Worm (Caenorhabditis elegans) whole organism, L3 larva: ENCODE data around the gene T21B4.15.

Source experiments
- R02D3.7 ChIP-seq: fragments of 150-350 bp; optimal IDR thresholded peaks from 2 replicates; lab custom pipeline; 2014; ENCODE audit warnings: missing biosample characterization, missing genetic modification characterization
- aly-2 ChIP-seq: fragments of 150-350 bp; optimal IDR thresholded peaks from 2 replicates; lab custom pipeline; 2014; ENCODE audit warnings: missing biosample characterization, missing genetic modification characterization
- ama-1 ChIP-seq: fragments of 150-350 bp; optimal IDR thresholded peaks from 2 replicates; lab custom pipeline; 2018
- ceh-16 ChIP-seq: sonication (generic microtip); optimal IDR thresholded peaks from 2 replicates; lab custom pipeline; 2017; ENCODE audit warnings: missing biosample characterization, missing genetic modification characterization
- ceh-28 ChIP-seq: fragments of 150-350 bp; optimal IDR thresholded peaks from 2 replicates; lab custom pipeline; 2014; ENCODE audit warnings: missing biosample characterization, missing genetic modification reagents, missing genetic modification characterization
- ceh-9 ChIP-seq: sonication (generic microtip); optimal IDR thresholded peaks from 2 replicates; lab custom pipeline; 2018; ENCODE audit warnings: missing biosample characterization, missing genetic modification characterization
- daf-12 ChIP-seq: fragments of 150-350 bp; optimal IDR thresholded peaks from 2 replicates; lab custom pipeline; 2014; ENCODE audit warnings: missing biosample characterization, missing genetic modification reagents, missing genetic modification characterization
- egl-27 ChIP-seq: sonication (generic microtip); optimal IDR thresholded peaks from 4 replicates; lab custom pipeline; 2017; ENCODE audit warnings: missing biosample characterization, missing genetic modification reagents, missing genetic modification characterization
- elt-1 ChIP-seq: fragments of 150-350 bp; optimal IDR thresholded peaks from 2 replicates; lab custom pipeline; 2014; ENCODE audit warnings: missing biosample characterization, missing genetic modification characterization
- elt-2 ChIP-seq: sonication (generic microtip); optimal IDR thresholded peaks from 2 replicates; lab custom pipeline; 2016; ENCODE audit warnings: missing genetic modification reagents, mild to moderate bottlenecking, missing genetic modification characterization, missing compliant biosample characterization
- elt-3 ChIP-seq, 3 experiments: fragments of 150-350 bp in 1 of 3; sonication (generic microtip) in 2 of 3; optimal IDR thresholded peaks; 2 replicates in 2 of 3; 4 replicates in 1 of 3; lab custom pipeline; 2014 to 2017; ENCODE audit warnings: missing biosample characterization in 3 of 3, missing genetic modification characterization in 3 of 3
- fkh-10 ChIP-seq: sonication (generic microtip); optimal IDR thresholded peaks from 2 replicates; lab custom pipeline; 2017; ENCODE audit warnings: missing biosample characterization, missing genetic modification reagents, missing genetic modification characterization
- fkh-2 ChIP-seq: fragments of 150-350 bp; optimal IDR thresholded peaks from 2 replicates; lab custom pipeline; 2014; ENCODE audit warnings: missing biosample characterization, missing genetic modification reagents, missing genetic modification characterization
- fos-1 ChIP-seq: fragments of 150-350 bp; optimal IDR thresholded peaks from 2 replicates; lab custom pipeline; 2014; ENCODE audit warnings: missing biosample characterization, missing genetic modification characterization
- jun-1 ChIP-seq: fragments of 150-350 bp; optimal IDR thresholded peaks from 2 replicates; lab custom pipeline; 2014; ENCODE audit warnings: missing biosample characterization, missing genetic modification reagents, missing genetic modification characterization
- lin-39 ChIP-seq: fragments of 150-350 bp; optimal IDR thresholded peaks from 2 replicates; lab custom pipeline; 2018; ENCODE audit warnings: missing biosample characterization, missing genetic modification reagents, missing genetic modification characterization
- lsy-12 ChIP-seq: sonication (generic microtip); optimal IDR thresholded peaks from 2 replicates; lab custom pipeline; 2016; ENCODE audit warnings: mild to moderate bottlenecking, missing genetic modification characterization, missing compliant biosample characterization
- mdl-1 ChIP-seq: fragments of 150-350 bp; optimal IDR thresholded peaks from 2 replicates; lab custom pipeline; 2014; ENCODE audit warnings: missing biosample characterization, missing genetic modification characterization
- mml-1 ChIP-seq: fragments of 150-350 bp; sonication (generic microtip); optimal IDR thresholded peaks from 3 replicates; lab custom pipeline; 2014; ENCODE audit warnings: missing biosample characterization, missing genetic modification characterization
- nhr-11 ChIP-seq: fragments of 150-350 bp; optimal IDR thresholded peaks from 2 replicates; lab custom pipeline; 2014; ENCODE audit warnings: missing biosample characterization, missing genetic modification characterization
- nhr-12 ChIP-seq: fragments of 150-350 bp; optimal IDR thresholded peaks from 2 replicates; lab custom pipeline; 2014; ENCODE audit warnings: missing biosample characterization, missing genetic modification characterization
- nhr-23 ChIP-seq: fragments of 150-350 bp; optimal IDR thresholded peaks from 2 replicates; lab custom pipeline; 2014; ENCODE audit warnings: missing biosample characterization, missing genetic modification reagents, missing genetic modification characterization
- nhr-237 ChIP-seq: fragments of 150-350 bp; optimal IDR thresholded peaks from 2 replicates; lab custom pipeline; 2014; ENCODE audit warnings: missing biosample characterization, missing genetic modification characterization
- nhr-25 ChIP-seq: sonication (generic microtip); optimal IDR thresholded peaks from 2 replicates; lab custom pipeline; 2017; ENCODE audit warnings: missing biosample characterization, missing genetic modification characterization
- nhr-43 ChIP-seq: sonication (generic microtip); optimal IDR thresholded peaks from 2 replicates; lab custom pipeline; 2016; ENCODE audit warnings: mild to moderate bottlenecking, missing genetic modification characterization, missing compliant biosample characterization; ENCODE audit not compliant: poor library complexity, severe bottlenecking
- nhr-76 ChIP-seq: fragments of 150-350 bp; sonication (generic microtip); optimal IDR thresholded peaks from 5 replicates; lab custom pipeline; 2014; ENCODE audit warnings: missing biosample characterization, missing genetic modification characterization
- pha-4 ChIP-seq: fragments of 150-350 bp; optimal IDR thresholded peaks from 2 replicates; lab custom pipeline; 2014; ENCODE audit warnings: missing biosample characterization, missing genetic modification reagents, missing genetic modification characterization
- pqm-1 ChIP-seq: fragments of 150-350 bp; optimal IDR thresholded peaks from 2 replicates; lab custom pipeline; 2017; ENCODE audit warnings: missing biosample characterization, missing genetic modification characterization, inconsistent platforms
- skn-1 ChIP-seq: fragments of 150-350 bp; optimal IDR thresholded peaks from 2 replicates; lab custom pipeline; 2014; ENCODE audit warnings: missing biosample characterization, missing genetic modification characterization
- snpc-4 ChIP-seq: fragments of 150-350 bp; optimal IDR thresholded peaks from 2 replicates; lab custom pipeline; 2014; ENCODE audit warnings: missing biosample characterization, missing genetic modification characterization
- unc-39 ChIP-seq: sonication (generic microtip); optimal IDR thresholded peaks from 4 replicates; lab custom pipeline; 2017; ENCODE audit warnings: missing biosample characterization, missing genetic modification characterization
- unc-62 ChIP-seq: fragments of 150-350 bp; sonication (generic microtip); optimal IDR thresholded peaks from 4 replicates; lab custom pipeline; 2014; ENCODE audit warnings: missing biosample characterization, missing genetic modification reagents, missing genetic modification characterization
- zag-1 ChIP-seq: fragments of 150-350 bp; optimal IDR thresholded peaks from 2 replicates; lab custom pipeline; 2014; ENCODE audit warnings: missing biosample characterization, missing genetic modification characterization
- ztf-11 ChIP-seq: fragments of 150-350 bp; optimal IDR thresholded peaks from 2 replicates; lab custom pipeline; 2014; ENCODE audit warnings: missing biosample characterization, missing genetic modification characterization
- ztf-4 ChIP-seq: fragments of 150-350 bp; optimal IDR thresholded peaks from 2 replicates; lab custom pipeline; 2014; ENCODE audit warnings: missing biosample characterization, missing genetic modification characterization

Gene T21B4.15

DNA sequence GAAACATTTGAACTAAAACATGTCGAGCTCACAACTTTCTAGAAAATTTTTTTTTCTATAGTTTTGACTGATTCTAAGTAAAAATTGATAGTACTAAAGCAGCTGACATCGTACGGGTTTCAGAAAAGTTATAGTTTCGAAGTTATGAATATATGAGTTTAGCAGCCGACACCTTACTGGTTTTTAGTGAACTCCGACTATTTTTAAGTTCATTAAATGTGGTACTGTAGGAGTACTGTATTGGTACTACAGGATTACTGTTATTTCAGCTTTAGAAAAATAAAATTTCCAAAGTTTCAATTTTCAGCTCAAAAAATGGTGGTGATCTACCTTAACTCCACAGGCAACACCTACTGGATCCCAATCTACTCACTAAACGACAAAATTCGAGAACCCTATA is 24.4 kb upstream of the T21B4.15 start, which contains the start of gene sre-37:
Gene sre-37 (plus strand): TSS at position 301 of the 400 bp plus-strand sequence.
- TF ChIP-seq elt-2 (tag; lab: Kevin White, UChicago) = no peak
- no peak for TF ChIP-seq nhr-43
- TF ChIP-seq elt-3 (tag; optimal IDR thresholded peaks at IDR 0.05; lab: Kevin White, UChicago) = no peak
- no peak for TF ChIP-seq ceh-9 (tag; lab: Kevin White, UChicago)
- no peak for TF ChIP-seq nhr-237 (tag; lab: Kevin White, UChicago)
- TF ChIP-seq R02D3.7 (tag; lab: Kevin White, UChicago) = no peak
- no peak for TF ChIP-seq egl-27 (tag; lab: Kevin White, UChicago)
- no peak for TF ChIP-seq mdl-1 (tag; lab: Kevin White, UChicago)
- TF ChIP-seq zag-1 (tag; lab: Kevin White, UChicago) = no peak
- TF ChIP-seq pqm-1 (tag; lab: Kevin White, UChicago) = no peak

DNA sequence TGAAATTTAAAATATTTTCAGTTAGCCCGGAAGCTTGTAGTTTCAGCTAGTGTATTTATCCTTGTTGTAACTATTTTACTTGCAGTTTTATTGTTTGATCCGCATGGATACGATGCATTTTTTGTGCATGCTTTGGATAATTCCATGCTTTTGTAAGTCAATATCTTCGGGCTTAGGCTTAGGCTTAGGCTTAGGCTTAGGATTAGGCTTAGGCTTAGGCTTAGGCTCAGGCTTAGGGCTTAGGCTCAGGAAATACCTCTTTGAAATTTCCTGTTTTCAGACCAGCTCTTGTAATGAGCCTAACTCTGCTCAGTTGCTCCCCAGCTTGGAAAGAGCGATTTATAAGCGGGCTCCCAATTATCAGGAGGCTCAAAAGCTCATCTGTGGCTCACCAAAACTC is 23.0 kb upstream of the T21B4.15 start, which contains the start of gene srg-16:
Gene srg-16 (plus strand): TSS at position 87 of the 400 bp plus-strand sequence.
- TF ChIP-seq skn-1 (tag; lab: Kevin White, UChicago) = no peak
- no peak for TF ChIP-seq nhr-23 (tag; lab: Kevin White, UChicago)
- no peak for TF ChIP-seq fos-1 (tag; lab: Kevin White, UChicago)
- TF ChIP-seq snpc-4 (tag; lab: Kevin White, UChicago) = no peak
- TF ChIP-seq ama-1 = no peak
- no peak for TF ChIP-seq ztf-11
- no peak for TF ChIP-seq unc-62 (GFP tag; lab: Kevin White, UChicago)
- TF ChIP-seq nhr-76 (tag; lab: Kevin White, UChicago) = no peak
- no peak for TF ChIP-seq ceh-28 (tag; lab: Kevin White, UChicago)
- TF ChIP-seq lsy-12 = no peak
- TF ChIP-seq mml-1 (tag; lab: Kevin White, UChicago) = no peak
- no peak for TF ChIP-seq fkh-2 (tag; lab: Kevin White, UChicago)
- no peak for TF ChIP-seq pha-4 (tag; lab: Kevin White, UChicago)
- TF ChIP-seq fkh-10 = no peak
- TF ChIP-seq daf-12 (tag; lab: Kevin White, UChicago) = no peak

DNA sequence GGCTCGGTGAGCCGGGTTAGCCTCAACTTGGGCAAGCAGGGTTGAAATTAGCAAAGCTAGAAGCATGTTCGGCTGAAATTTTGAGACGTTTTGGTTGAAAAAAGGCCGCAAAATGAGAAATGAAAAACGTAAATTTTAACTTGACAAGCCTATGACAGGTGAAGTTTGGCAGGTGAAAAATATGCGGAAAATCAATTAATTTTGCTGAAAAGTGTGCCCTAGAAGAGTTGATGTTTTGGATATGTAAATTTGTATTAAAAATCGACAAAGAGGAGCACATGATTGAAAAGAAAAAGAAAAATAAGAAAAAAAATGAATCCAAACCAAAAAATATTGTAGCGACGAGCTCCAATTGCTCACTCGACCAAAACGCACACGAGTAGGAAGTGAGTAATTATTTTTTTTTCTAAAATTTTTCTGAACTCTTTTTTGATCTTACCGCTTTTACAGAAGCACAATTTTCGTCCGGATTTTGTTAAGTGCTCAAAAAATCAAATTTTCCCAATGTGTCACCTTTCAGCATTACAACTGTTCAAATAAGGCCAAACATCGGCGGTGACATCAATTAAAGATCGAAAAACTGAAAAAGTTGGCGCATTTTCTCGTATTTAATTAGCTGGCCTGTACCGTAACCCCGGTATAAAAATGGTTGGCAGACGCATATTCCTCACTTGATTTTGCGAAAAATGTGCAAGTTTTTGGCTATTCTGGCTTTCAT is 18.7 kb upstream of the T21B4.15 start, which contains the start of the genes F15A4.5 and phat-8:
Gene F15A4.5 (minus strand): TSS at position 101 of the 718 bp plus-strand sequence.
Gene phat-8 (plus strand): TSS at position 668 of the 718 bp plus-strand sequence.
- TF ChIP-seq nhr-76 (tag; lab: Kevin White, UChicago) = no peak
- no peak for TF ChIP-seq unc-62 (GFP tag; lab: Kevin White, UChicago)
- TF ChIP-seq ama-1 = no peak
- no peak for TF ChIP-seq elt-1 (tag; lab: Kevin White, UChicago)
- TF ChIP-seq lin-39 = no peak
- no peak for TF ChIP-seq skn-1 (tag; lab: Kevin White, UChicago)
- no peak for TF ChIP-seq nhr-25 (tag; lab: Kevin White, UChicago)
- no peak for TF ChIP-seq jun-1 (tag; lab: Kevin White, UChicago)
- no peak for TF ChIP-seq aly-2 (tag; lab: Kevin White, UChicago)
- no peak for TF ChIP-seq fkh-2 (tag; lab: Kevin White, UChicago)
- TF ChIP-seq nhr-237 (tag; lab: Kevin White, UChicago) = no peak
- TF ChIP-seq ceh-16 (tag; lab: Kevin White, UChicago) = no peak
- TF ChIP-seq, all 47 proteins: peak for 0

DNA sequence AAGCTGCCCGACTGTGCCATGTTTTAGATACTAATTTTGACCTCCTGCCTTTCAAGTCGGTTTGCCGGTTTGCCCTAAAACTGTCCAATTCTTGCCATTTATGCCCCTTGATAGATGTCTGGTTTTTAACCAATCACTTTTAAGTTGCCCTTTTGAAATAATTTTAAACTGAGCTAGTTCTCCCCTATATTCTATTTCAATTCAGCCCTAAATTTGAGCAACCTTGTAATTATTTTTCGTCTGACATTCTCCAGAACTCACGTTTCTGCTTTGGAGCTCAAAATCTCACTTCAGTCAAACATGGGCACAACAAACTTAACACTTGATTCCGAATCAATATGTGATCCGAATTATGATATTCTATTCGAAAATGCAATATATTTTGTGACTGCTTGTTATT is 16.6 kb upstream of the T21B4.15 start, which contains the start of gene srg-17:
Gene srg-17 (plus strand): TSS at position 301 of the 400 bp plus-strand sequence.
- TF ChIP-seq ceh-9 (tag; lab: Kevin White, UChicago) = no peak
- no peak for TF ChIP-seq fos-1 (tag; lab: Kevin White, UChicago)
- TF ChIP-seq unc-39 (tag; lab: Kevin White, UChicago) = no peak
- TF ChIP-seq pha-4 (tag; lab: Kevin White, UChicago) = no peak
- TF ChIP-seq skn-1 (tag; lab: Kevin White, UChicago) = no peak
- TF ChIP-seq nhr-12 (tag; lab: Kevin White, UChicago) = no peak
- no peak for TF ChIP-seq ztf-4 (tag; lab: Kevin White, UChicago)
- no peak for TF ChIP-seq aly-2 (tag; lab: Kevin White, UChicago)
- TF ChIP-seq nhr-11 = no peak
- TF ChIP-seq ceh-28 (tag; lab: Kevin White, UChicago) = no peak
- no peak for TF ChIP-seq ztf-11
- TF ChIP-seq daf-12 (tag; lab: Kevin White, UChicago) = no peak
